Fruit fly (Drosophila melanogaster) whole organism, embryonic: ENCODE measurements around the gene RpL13.

Source experiments
- Atf6 ChIP-seq: fragments of 200-800 bp; sonication (Bioruptor generic); IDR thresholded peaks from 2 replicates; pipeline ENCODE4 v1.3.6; 2022; ENCODE audit warnings: missing biosample characterization, missing genetic modification characterization
- CG10209 ChIP-seq: fragments of 200-800 bp; sonication (Bioruptor generic); optimal IDR thresholded peaks from 3 replicates; lab custom pipeline; 2017; ENCODE audit warnings: missing biosample characterization, mild to moderate bottlenecking, missing genetic modification characterization, missing genetic modification reagents
- CG10274 ChIP-seq: fragments of 200-800 bp; sonication (Bioruptor generic); optimal IDR thresholded peaks from 3 replicates; lab custom pipeline; 2017; ENCODE audit warnings: missing biosample characterization, mild to moderate bottlenecking, missing genetic modification characterization
- CG10959 ChIP-seq: fragments of 200-800 bp; sonication (Bioruptor generic); IDR thresholded peaks from 2 replicates; pipeline ENCODE4 v1.3.6; 2022; ENCODE audit warnings: missing biosample characterization, missing genetic modification characterization
- CG12391 ChIP-seq: fragments of 200-800 bp; sonication (Bioruptor generic); optimal IDR thresholded peaks from 3 replicates; lab custom pipeline; 2018; ENCODE audit warnings: missing biosample characterization, mild to moderate bottlenecking, missing genetic modification characterization, moderate library complexity
- CG13775 ChIP-seq: fragments of 200-800 bp; sonication (Bioruptor generic); optimal IDR thresholded peaks from 3 replicates; lab custom pipeline; 2017; ENCODE audit warnings: missing biosample characterization, mild to moderate bottlenecking, missing genetic modification characterization
- CG14710 ChIP-seq: fragments of 200-800 bp; sonication (Bioruptor generic); optimal IDR thresholded peaks from 3 replicates; lab custom pipeline; 2019; ENCODE audit warnings: missing biosample characterization, mild to moderate bottlenecking, missing genetic modification characterization, moderate library complexity
- CG15696 ChIP-seq: fragments of 200-800 bp; sonication (Bioruptor generic); optimal IDR thresholded peaks from 2 replicates; lab custom pipeline; 2019; ENCODE audit warnings: missing biosample characterization, mild to moderate bottlenecking, missing genetic modification characterization, moderate library complexity
- CG17328 ChIP-seq: fragments of 200-800 bp; sonication (Bioruptor generic); IDR thresholded peaks from 2 replicates; pipeline ENCODE4 v1.3.6; 2022; ENCODE audit warnings: missing biosample characterization, missing genetic modification characterization
- CG17361 ChIP-seq: fragments of 200-800 bp; sonication (Bioruptor generic); IDR thresholded peaks from 3 replicates; pipeline ENCODE4 v1.3.6; 2022; ENCODE audit warnings: missing biosample characterization, missing genetic modification characterization
- CG17829 ChIP-seq: fragments of 200-800 bp; optimal IDR thresholded peaks from 2 replicates; lab custom pipeline; 2019; ENCODE audit warnings: missing biosample characterization, mild to moderate bottlenecking, missing genetic modification characterization, moderate library complexity
- CG18011 ChIP-seq: fragments of 200-800 bp; sonication (Bioruptor generic); optimal IDR thresholded peaks from 2 replicates; lab custom pipeline; 2017; ENCODE audit warnings: missing biosample characterization, missing genetic modification characterization, mild to moderate bottlenecking, moderate library complexity, missing genotype
- CG18262 ChIP-seq: fragments of 200-800 bp; optimal IDR thresholded peaks from 3 replicates; lab custom pipeline; 2019; ENCODE audit warnings: missing biosample characterization, mild to moderate bottlenecking, missing genetic modification characterization, moderate library complexity
- CG2202 ChIP-seq: fragments of 200-800 bp; sonication (Bioruptor generic); optimal IDR thresholded peaks from 2 replicates; lab custom pipeline; 2018; ENCODE audit warnings: missing biosample characterization, mild to moderate bottlenecking, missing genetic modification characterization
- CG31388 ChIP-seq: fragments of 200-800 bp; sonication (Bioruptor generic); optimal IDR thresholded peaks from 2 replicates; lab custom pipeline; 2016; ENCODE audit warnings: missing biosample characterization, missing genetic modification characterization
- CG33557 ChIP-seq: fragments of 200-800 bp; sonication (Bioruptor generic); optimal IDR thresholded peaks from 2 replicates; lab custom pipeline; 2019; ENCODE audit warnings: missing biosample characterization, mild to moderate bottlenecking, missing genetic modification characterization, moderate library complexity
- CG4328 ChIP-seq: fragments of 200-800 bp; sonication (Bioruptor generic); optimal IDR thresholded peaks from 3 replicates; lab custom pipeline; 2017; ENCODE audit warnings: missing biosample characterization, missing genetic modification reagents, missing genetic modification characterization
- CG6791 ChIP-seq: fragments of 200-800 bp; sonication (Bioruptor generic); IDR thresholded peaks from 3 replicates; pipeline ENCODE4 v1.3.6; 2022; ENCODE audit warnings: missing biosample characterization, missing genetic modification characterization; ENCODE audit not compliant: partially characterized antibody
- CG7556 ChIP-seq: fragments of 200-800 bp; sonication (Bioruptor generic); optimal IDR thresholded peaks from 2 replicates; lab custom pipeline; 2017; ENCODE audit warnings: missing biosample characterization, mild to moderate bottlenecking, missing genetic modification characterization
- CG7839 ChIP-seq: fragments of 200-800 bp; sonication (Bioruptor generic); optimal IDR thresholded peaks from 3 replicates; lab custom pipeline; 2018; ENCODE audit warnings: missing biosample characterization, mild to moderate bottlenecking, missing genetic modification characterization, moderate library complexity
- CG9932 ChIP-seq: fragments of 200-800 bp; sonication (Bioruptor generic); IDR thresholded peaks from 2 replicates; pipeline ENCODE4 v1.3.6; 2022; ENCODE audit warnings: missing biosample characterization, missing genetic modification characterization
- CrebB ChIP-seq: fragments of 200-800 bp; sonication (Bioruptor generic); optimal IDR thresholded peaks from 3 replicates; lab custom pipeline; 2018; ENCODE audit warnings: missing biosample characterization, mild to moderate bottlenecking, missing genetic modification characterization
- Dbx ChIP-seq: fragments of 200-800 bp; sonication (Bioruptor generic); IDR thresholded peaks from 3 replicates; pipeline ENCODE4 v1.3.6; 2022; ENCODE audit warnings: missing biosample characterization, missing genetic modification characterization
- Doc2 ChIP-seq: fragments of 200-800 bp; sonication (Bioruptor generic); IDR thresholded peaks from 2 replicates; pipeline ENCODE4 v1.3.6; 2022; ENCODE audit warnings: missing biosample characterization, missing genetic modification characterization
- Lhr ChIP-seq: fragments of 200-800 bp; sonication (Bioruptor generic); optimal IDR thresholded peaks from 3 replicates; lab custom pipeline; 2017; ENCODE audit warnings: mild to moderate bottlenecking, missing biosample characterization, missing genetic modification reagents, missing genetic modification characterization
- Nf-YB ChIP-seq: fragments of 200-800 bp; sonication (Bioruptor generic); optimal IDR thresholded peaks from 3 replicates; lab custom pipeline; 2019; ENCODE audit warnings: missing biosample characterization, mild to moderate bottlenecking, missing genetic modification characterization, moderate library complexity
- Ssrp ChIP-seq: fragments of 200-800 bp; sonication (Bioruptor generic); optimal IDR thresholded peaks from 2 replicates; lab custom pipeline; 2018; ENCODE audit warnings: missing biosample characterization, mild to moderate bottlenecking, missing genetic modification characterization, moderate library complexity
- ac ChIP-seq: fragments of 200-800 bp; sonication (Bioruptor generic); optimal IDR thresholded peaks from 3 replicates; lab custom pipeline; 2017; ENCODE audit warnings: missing biosample characterization, mild to moderate bottlenecking, missing genetic modification characterization
- ara ChIP-seq: fragments of 200-800 bp; sonication (Bioruptor generic); IDR thresholded peaks from 2 replicates; pipeline ENCODE4 v1.3.6; 2022; ENCODE audit warnings: missing biosample characterization, missing genetic modification characterization
- az2 ChIP-seq: fragments of 200-800 bp; sonication (Bioruptor generic); optimal IDR thresholded peaks from 3 replicates; lab custom pipeline; 2016; ENCODE audit warnings: missing biosample characterization, missing genetic modification characterization
- chif ChIP-seq, 2 experiments: fragments of 200-800 bp; sonication (Bioruptor generic); optimal IDR thresholded peaks; 3 replicates each; lab custom pipeline; 2016; ENCODE audit warnings: missing biosample characterization in 2 of 2, missing genetic modification characterization in 2 of 2
- dan ChIP-seq: fragments of 200-800 bp; sonication (Bioruptor generic); IDR thresholded peaks from 2 replicates; pipeline ENCODE4 v1.3.6; 2022; ENCODE audit warnings: missing biosample characterization, missing genetic modification characterization
- dmrt11E ChIP-seq: fragments of 200-800 bp; sonication (Bioruptor generic); optimal IDR thresholded peaks from 3 replicates; lab custom pipeline; 2018; ENCODE audit warnings: missing biosample characterization, mild to moderate bottlenecking, missing genetic modification characterization, moderate library complexity
- gem ChIP-seq: fragments of 200-800 bp; sonication (Bioruptor generic); optimal IDR thresholded peaks from 2 replicates; lab custom pipeline; 2019; ENCODE audit warnings: missing biosample characterization, mild to moderate bottlenecking, missing genetic modification characterization, moderate library complexity
- ind ChIP-seq: fragments of 200-800 bp; sonication (Bioruptor generic); optimal IDR thresholded peaks from 3 replicates; lab custom pipeline; 2016; ENCODE audit warnings: missing biosample characterization, missing genetic modification characterization
- lola ChIP-seq, 3 experiments: fragments of >200 bp in 2 of 3; fragments of 200-800 bp in 1 of 3; sonication (Bioruptor generic) in 1 of 3; optimal IDR thresholded peaks; 2 replicates each; lab custom pipeline; 2017 to 2019; ENCODE audit warnings: missing biosample characterization in 3 of 3, missing genetic modification characterization in 3 of 3, mild to moderate bottlenecking in 1 of 3, moderate library complexity in 1 of 3
- lov ChIP-seq, 2 experiments: fragments of 200-800 bp in 1 of 2; fragments of >200 bp in 1 of 2; sonication (Bioruptor generic) in 1 of 2; IDR thresholded peaks in 1 of 2; optimal IDR thresholded peaks in 1 of 2; 2 replicates in 1 of 2; 3 replicates in 1 of 2; pipeline versions ENCODE4 v1.3.6 to Lab custom; 2017 to 2022; ENCODE audit warnings: missing biosample characterization in 1 of 2, missing genetic modification characterization in 1 of 2
- phol ChIP-seq: fragments of 200-800 bp; sonication (Bioruptor generic); optimal IDR thresholded peaks from 3 replicates; lab custom pipeline; 2018; ENCODE audit warnings: missing biosample characterization, mild to moderate bottlenecking, missing genetic modification characterization, moderate library complexity
- prd ChIP-seq, 3 experiments: fragments of >200 bp in 2 of 3; fragments of 200-800 bp in 1 of 3; sonication (Bioruptor generic) in 1 of 3; optimal IDR thresholded peaks in 2 of 3; IDR thresholded peaks in 1 of 3; 2 replicates in 2 of 3; 3 replicates in 1 of 3; pipeline versions ENCODE4 v1.3.6 to Lab custom; 2017 to 2022; ENCODE audit warnings: missing biosample characterization in 1 of 3, missing genetic modification characterization in 1 of 3
- row ChIP-seq: fragments of 200-800 bp; sonication (Bioruptor generic); IDR thresholded peaks from 3 replicates; pipeline ENCODE4 v1.3.6; 2022; ENCODE audit warnings: missing biosample characterization, missing genetic modification characterization
- sens ChIP-seq: fragments of 200-800 bp; sonication (Bioruptor generic); peaks from one replicate; lab custom pipeline; 2016; ENCODE audit warnings: missing biosample characterization, missing genetic modification characterization
- stc ChIP-seq: fragments of 200-800 bp; sonication (Bioruptor generic); IDR thresholded peaks from 2 replicates; pipeline ENCODE4 v1.3.6; 2022; ENCODE audit warnings: missing biosample characterization, missing genetic modification characterization
- stwl ChIP-seq: fragments of 200-800 bp; sonication (Bioruptor generic); optimal IDR thresholded peaks from 3 replicates; lab custom pipeline; 2018; ENCODE audit warnings: missing biosample characterization, mild to moderate bottlenecking, missing genetic modification characterization, moderate library complexity
- tna ChIP-seq: fragments of 200-800 bp; sonication (Bioruptor generic); IDR thresholded peaks from 2 replicates; pipeline ENCODE4 v1.3.6; 2022; ENCODE audit warnings: missing biosample characterization, missing genetic modification characterization; ENCODE audit not compliant: partially characterized antibody
- trh ChIP-seq: fragments of 200-800 bp; sonication (Bioruptor generic); optimal IDR thresholded peaks from 2 replicates; lab custom pipeline; 2016; ENCODE audit warnings: missing biosample characterization, missing genetic modification characterization
- zen ChIP-seq: fragments of 200-800 bp; sonication (Bioruptor generic); optimal IDR thresholded peaks from 3 replicates; lab custom pipeline; 2018; ENCODE audit warnings: missing biosample characterization, mild to moderate bottlenecking, missing genetic modification characterization, moderate library complexity
- zf30C ChIP-seq: fragments of 200-800 bp; sonication (Bioruptor generic); optimal IDR thresholded peaks from 3 replicates; lab custom pipeline; 2018; ENCODE audit warnings: missing biosample characterization, mild to moderate bottlenecking, missing genetic modification characterization

The RpL13 gene

dm6 chr2L:9989846-9990506, 22.9 kb downstream of the RpL13 start (continued):
- peak in 1 of 2 experiments; percentile 15 for TF ChIP-seq chif (GFP tag; optimal IDR thresholded peaks at IDR 0.05; lab: Kevin White, UChicago)
- peak; percentile 74 for TF ChIP-seq CG15696 (tag; lab: Kevin White, UChicago)
- TF ChIP-seq CG33557 (GFP tag; lab: Kevin White, UChicago): no peak
- TF ChIP-seq CG2202: no peak
- 0 out of 3 replicates have a peak, but pooled peaks have one; percentile 25 for TF ChIP-seq CG17361
- TF ChIP-seq zen (tag; lab: Kevin White, UChicago): peak; percentile 35
- TF ChIP-seq sens (GFP tag; lab: Kevin White, UChicago): peak; percentile 82
- TF ChIP-seq CG6791 (GFP tag; lab: Robert Waterston, UW): 0 out of 3 replicates have a peak, but pooled peaks have one; percentile 12
- TF ChIP-seq CG12391 (tag; lab: Kevin White, UChicago): peak; percentile 44
- no peak for TF ChIP-seq Ssrp
- TF ChIP-seq lov (optimal IDR thresholded peaks at IDR 0.05; lab: Kevin White, UChicago): no peak
- peak; percentile 67; the same call in 1 of the 3 replicates for TF ChIP-seq lov (GFP tag; IDR thresholded peaks at IDR 0.05; lab: Robert Waterston, UW)
- TF ChIP-seq Doc2: no peak
- peak; percentile 65 for TF ChIP-seq CG17829 (tag; lab: Kevin White, UChicago)
- TF ChIP-seq tna (GFP tag; lab: Robert Waterston, UW): no peak
- no peak for TF ChIP-seq CG7839 (tag; lab: Kevin White, UChicago)
- TF ChIP-seq CG13775: peak; percentile 17
- no peak for TF ChIP-seq CrebB (tag; lab: Kevin White, UChicago)
- TF ChIP-seq dmrt11E: peak; percentile 80
- peak; percentile 48 for TF ChIP-seq gem
- TF ChIP-seq lola (GFP tag; optimal IDR thresholded peaks at IDR 0.05; lab: Kevin White, UChicago): peak in 1 of 3 experiments; percentile 66
- no peak for TF ChIP-seq Lhr (GFP tag; lab: Kevin White, UChicago)
- no peak for TF ChIP-seq trh
- TF ChIP-seq CG18011 (GFP tag; lab: Kevin White, UChicago): no peak
- TF ChIP-seq row (GFP tag; lab: Robert Waterston, UW): peak; percentile 44; the same call in 2 of the 3 replicates
- TF ChIP-seq ara: peak; percentile 55; the same call in 1 of the 2 replicates
- TF ChIP-seq stwl: peak; percentile 13
- no peak for TF ChIP-seq Atf6 (GFP tag; lab: Robert Waterston, UW)
- TF ChIP-seq ind (GFP tag; lab: Kevin White, UChicago): no peak
- TF ChIP-seq CG17328: peak; percentile 49
- TF ChIP-seq dan (GFP tag; lab: Robert Waterston, UW): peak; percentile 65
- TF ChIP-seq CG7556 (GFP tag; lab: Kevin White, UChicago): peak; percentile 15
- no peak for TF ChIP-seq CG10209 (GFP tag; lab: Kevin White, UChicago)
- TF ChIP-seq phol (tag; lab: Kevin White, UChicago): peak; percentile 26
- no peak for TF ChIP-seq stc
- TF ChIP-seq Nf-YB (GFP tag; lab: Kevin White, UChicago): peak; percentile 27
- TF ChIP-seq CG9932: no peak
- no peak for TF ChIP-seq prd (optimal IDR thresholded peaks at IDR 0.05; lab: Kevin White, UChicago)
- TF ChIP-seq prd (GFP tag; IDR thresholded peaks at IDR 0.05; lab: Robert Waterston, UW): peak; percentile 61; the same call in 1 of the 3 replicates
- peak; percentile 80 for TF ChIP-seq zf30C (GFP tag; lab: Kevin White, UChicago)
- peak; percentile 2 for TF ChIP-seq az2 (GFP tag; lab: Kevin White, UChicago)
- TF ChIP-seq CG4328 (GFP tag; lab: Kevin White, UChicago): no peak
- no peak for TF ChIP-seq Dbx (GFP tag; lab: Robert Waterston, UW)
- TF ChIP-seq CG18262: peak; percentile 52
- TF ChIP-seq CG10959 (GFP tag; lab: Robert Waterston, UW): peak; percentile 77
- TF ChIP-seq ac: peak; percentile 95
- peak; percentile 44 for TF ChIP-seq CG14710
- no peak for TF ChIP-seq CG31388 (GFP tag; lab: Kevin White, UChicago)
- no peak for TF ChIP-seq CG10274 (GFP tag; lab: Kevin White, UChicago)
